Worm (Caenorhabditis elegans) whole organism, L4 larva: ENCODE measurements around the gene gur-5.

Source experiments
- F10B5.3 ChIP-seq: sonication (generic microtip); optimal IDR thresholded peaks from 2 replicates; lab custom pipeline; 2016; ENCODE audit warnings: mild to moderate bottlenecking, missing genetic modification characterization, missing compliant biosample characterization
- F26F4.8 ChIP-seq: fragments of 200-800 bp; sonication (Bioruptor generic); conservative IDR thresholded peaks from 2 replicates; pipeline ENCODE4 v1.3.6; 2022; ENCODE audit warnings: missing genetic modification characterization, missing compliant biosample characterization
- T26A8.4 ChIP-seq: fragments of 200-800 bp; sonication (Bioruptor generic); IDR thresholded peaks from 2 replicates; pipeline ENCODE4 v1.3.6; 2022; ENCODE audit warnings: missing genetic modification characterization, missing compliant biosample characterization
- Y48G9A.11 ChIP-seq: fragments of 200-800 bp; sonication (Bioruptor generic); IDR thresholded peaks from 2 replicates; pipeline ENCODE4 v1.3.6; 2022; ENCODE audit warnings: missing genetic modification reagents, missing genetic modification characterization, missing compliant biosample characterization
- Y5F2A.4 ChIP-seq: fragments of 200-800 bp; sonication (Bioruptor generic); optimal IDR thresholded peaks from 2 replicates; lab custom pipeline; 2018; ENCODE audit warnings: mild to moderate bottlenecking, missing genetic modification characterization, missing compliant biosample characterization
- aha-1 ChIP-seq: fragments of 150-350 bp; peaks from one replicate; lab custom pipeline; 2014; ENCODE audit warnings: missing biosample characterization, missing genetic modification characterization
- aly-2 ChIP-seq: sonication (generic microtip); optimal IDR thresholded peaks from 2 replicates; lab custom pipeline; 2018; ENCODE audit warnings: missing biosample characterization, missing genetic modification characterization
- ama-1 ChIP-seq: fragments of 150-350 bp; optimal IDR thresholded peaks from 2 replicates; lab custom pipeline; 2014; ENCODE audit warnings: inconsistent platforms, mixed read lengths
- arid-1 ChIP-seq: fragments of 200-800 bp; sonication (Bioruptor generic); conservative IDR thresholded peaks from 2 replicates; pipeline ENCODE4 v1.3.6; 2022; ENCODE audit warnings: missing genetic modification reagents, missing genetic modification characterization, missing compliant biosample characterization
- attf-4 ChIP-seq: sonication (generic microtip); optimal IDR thresholded peaks from 3 replicates; lab custom pipeline; 2017; ENCODE audit warnings: missing biosample characterization, missing genetic modification characterization
- ceh-20 ChIP-seq: fragments of 200-800 bp; sonication (Bioruptor generic); IDR thresholded peaks from 2 replicates; pipeline ENCODE4 v1.3.6; 2022; ENCODE audit warnings: missing genetic modification reagents, missing genetic modification characterization, missing compliant biosample characterization
- ceh-32 ChIP-seq: sonication (generic microtip); optimal IDR thresholded peaks from 2 replicates; lab custom pipeline; 2016; ENCODE audit warnings: mild to moderate bottlenecking, missing genetic modification characterization, missing compliant biosample characterization; ENCODE audit not compliant: poor library complexity
- ceh-62 ChIP-seq: sonication (generic microtip); optimal IDR thresholded peaks from 2 replicates; lab custom pipeline; 2017; ENCODE audit warnings: missing biosample characterization, missing genetic modification characterization
- ceh-82 ChIP-seq: sonication (generic microtip); optimal IDR thresholded peaks from 2 replicates; lab custom pipeline; 2017; ENCODE audit warnings: missing biosample characterization, missing genetic modification characterization
- ces-1 ChIP-seq: fragments of 150-350 bp; sonication (generic microtip); optimal IDR thresholded peaks from 4 replicates; lab custom pipeline; 2014; ENCODE audit warnings: missing biosample characterization, missing genetic modification reagents, missing genetic modification characterization
- daf-19 ChIP-seq: fragments of 200-800 bp; sonication (Bioruptor generic); conservative IDR thresholded peaks from 2 replicates; pipeline ENCODE4 v1.3.6; 2022; ENCODE audit warnings: missing genetic modification characterization, missing compliant biosample characterization
- daf-8 ChIP-seq: fragments of 200-800 bp; sonication (Bioruptor generic); IDR thresholded peaks from 2 replicates; pipeline ENCODE4 v1.3.6; 2022; ENCODE audit warnings: missing genetic modification characterization, missing compliant biosample characterization
- dmd-6 ChIP-seq: fragments of 200-800 bp; sonication (Bioruptor generic); IDR thresholded peaks from 2 replicates; pipeline ENCODE4 v1.3.6; 2022; ENCODE audit warnings: missing genetic modification reagents, missing genetic modification characterization, missing compliant biosample characterization
- dmd-8 ChIP-seq: fragments of 200-800 bp; sonication (Bioruptor generic); IDR thresholded peaks from 2 replicates; pipeline ENCODE4 v1.3.6; 2022; ENCODE audit warnings: missing genetic modification characterization, missing compliant biosample characterization
- dmd-9 ChIP-seq: fragments of 200-800 bp; sonication (Bioruptor generic); IDR thresholded peaks from 2 replicates; pipeline ENCODE4 v1.3.6; 2022; ENCODE audit warnings: missing genetic modification reagents, missing genetic modification characterization, missing compliant biosample characterization
- duxl-1 ChIP-seq: sonication (generic microtip); optimal IDR thresholded peaks from 2 replicates; lab custom pipeline; 2016; ENCODE audit warnings: mild to moderate bottlenecking, missing genetic modification characterization, moderate library complexity, missing compliant biosample characterization; ENCODE audit not compliant: poor library complexity
- dve-1 ChIP-seq: sonication (generic microtip); optimal IDR thresholded peaks from 2 replicates; lab custom pipeline; 2017; ENCODE audit warnings: antibody characterized with exemption, mild to moderate bottlenecking, missing genetic modification characterization, missing compliant biosample characterization; ENCODE audit not compliant: insufficient read depth
- egl-43 ChIP-seq: fragments of 200-800 bp; sonication (Bioruptor generic); IDR thresholded peaks from 2 replicates; pipeline ENCODE4 v1.3.6; 2022; ENCODE audit warnings: missing genetic modification reagents, missing genetic modification characterization, missing compliant biosample characterization
- fos-1 ChIP-seq: fragments of 150-350 bp; optimal IDR thresholded peaks from 2 replicates; lab custom pipeline; 2014; ENCODE audit warnings: missing biosample characterization, missing genetic modification characterization
- gei-8 ChIP-seq: fragments of 200-800 bp; sonication (Bioruptor generic); optimal IDR thresholded peaks from 2 replicates; lab custom pipeline; 2018; ENCODE audit warnings: mild to moderate bottlenecking, missing genetic modification characterization, missing compliant biosample characterization
- hmg-1.1 ChIP-seq: fragments of 200-800 bp; sonication (Bioruptor generic); IDR thresholded peaks from 2 replicates; pipeline ENCODE4 v1.3.6; 2022; ENCODE audit warnings: missing genetic modification reagents, missing genetic modification characterization, missing compliant biosample characterization
- lim-7 ChIP-seq: fragments of 200-800 bp; sonication (Bioruptor generic); IDR thresholded peaks from 2 replicates; pipeline ENCODE4 v1.3.6; 2022; ENCODE audit warnings: missing genetic modification characterization, missing compliant biosample characterization
- lin-39 ChIP-seq: fragments of 150-350 bp; optimal IDR thresholded peaks from 2 replicates; lab custom pipeline; 2014; ENCODE audit warnings: missing biosample characterization, missing genetic modification reagents, missing genetic modification characterization
- madf-9 ChIP-seq: fragments of 200-800 bp; sonication (Bioruptor generic); conservative IDR thresholded peaks from 2 replicates; pipeline ENCODE4 v1.3.6; 2022; ENCODE audit warnings: missing genetic modification reagents, missing genetic modification characterization, missing compliant biosample characterization
- mdl-1 ChIP-seq, 2 experiments: fragments of 150-350 bp in 1 of 2; sonication (generic microtip) in 1 of 2; optimal IDR thresholded peaks; 2 replicates each; lab custom pipeline; 2014 to 2017; ENCODE audit warnings: missing biosample characterization in 2 of 2, missing genetic modification characterization in 2 of 2
- mes-2 ChIP-seq: sonication (generic microtip); optimal IDR thresholded peaks from 2 replicates; lab custom pipeline; 2016; ENCODE audit warnings: missing genotype, mild to moderate bottlenecking, missing genetic modification characterization, missing compliant biosample characterization; ENCODE audit not compliant: poor library complexity, severe bottlenecking
- mxl-2 ChIP-seq: fragments of 200-800 bp; sonication (Bioruptor generic); conservative IDR thresholded peaks from 2 replicates; pipeline ENCODE4 v1.3.6; 2022; ENCODE audit warnings: missing genetic modification reagents, missing genetic modification characterization, missing compliant biosample characterization
- mxl-3 ChIP-seq: fragments of 200-800 bp; sonication (Bioruptor generic); optimal IDR thresholded peaks from 2 replicates; lab custom pipeline; 2018; ENCODE audit warnings: mild to moderate bottlenecking, missing genetic modification characterization, missing compliant biosample characterization
- nhr-111 ChIP-seq: fragments of 200-800 bp; sonication (Bioruptor generic); optimal IDR thresholded peaks from 2 replicates; lab custom pipeline; 2018; ENCODE audit warnings: mild to moderate bottlenecking, missing genetic modification characterization, missing compliant biosample characterization
- nhr-237 ChIP-seq: sonication (generic microtip); optimal IDR thresholded peaks from 2 replicates; lab custom pipeline; 2017; ENCODE audit warnings: missing biosample characterization, missing genetic modification characterization
- nhr-28 ChIP-seq: fragments of 150-350 bp; optimal IDR thresholded peaks from 2 replicates; lab custom pipeline; 2014; ENCODE audit warnings: missing biosample characterization, missing genetic modification characterization
- nhr-42 ChIP-seq: fragments of 200-800 bp; sonication (Bioruptor generic); IDR thresholded peaks from 2 replicates; pipeline ENCODE4 v1.3.6; 2022; ENCODE audit warnings: missing genetic modification characterization, missing compliant biosample characterization
- nhr-48 ChIP-seq: sonication (generic microtip); optimal IDR thresholded peaks from 2 replicates; lab custom pipeline; 2016; ENCODE audit warnings: mild to moderate bottlenecking, missing genetic modification characterization, missing compliant biosample characterization
- nhr-6 ChIP-seq: fragments of 150-350 bp; optimal IDR thresholded peaks from 2 replicates; lab custom pipeline; 2014; ENCODE audit warnings: missing biosample characterization, missing genetic modification characterization
- nhr-76 ChIP-seq: fragments of 150-350 bp; optimal IDR thresholded peaks from 2 replicates; lab custom pipeline; 2014; ENCODE audit warnings: missing biosample characterization, missing genetic modification characterization
- nhr-77 ChIP-seq: fragments of 150-350 bp; optimal IDR thresholded peaks from 2 replicates; lab custom pipeline; 2014; ENCODE audit warnings: missing biosample characterization, missing genetic modification characterization
- pha-4 ChIP-seq, 2 experiments: fragments of 150-350 bp in 1 of 2; fragments of 200-800 bp in 1 of 2; sonication (Bioruptor generic) in 1 of 2; IDR thresholded peaks in 1 of 2; optimal IDR thresholded peaks in 1 of 2; 2 replicates each; pipeline versions ENCODE4 v1.3.6 to Lab custom; 2014 to 2022; ENCODE audit warnings: missing genetic modification characterization in 2 of 2, missing genetic modification reagents in 2 of 2, missing biosample characterization in 1 of 2, missing compliant biosample characterization in 1 of 2
- sdz-12 ChIP-seq: fragments of 200-800 bp; sonication (Bioruptor generic); optimal IDR thresholded peaks from 2 replicates; lab custom pipeline; 2018; ENCODE audit warnings: mild to moderate bottlenecking, missing genetic modification characterization, missing compliant biosample characterization
- set-16 ChIP-seq: fragments of 200-800 bp; sonication (Bioruptor generic); IDR thresholded peaks from 2 replicates; pipeline ENCODE4 v1.3.6; 2022; ENCODE audit warnings: missing genetic modification reagents, missing genetic modification characterization, missing compliant biosample characterization
- spr-1 ChIP-seq: sonication (generic microtip); optimal IDR thresholded peaks from 2 replicates; lab custom pipeline; 2016; ENCODE audit warnings: mild to moderate bottlenecking, missing genetic modification characterization, missing compliant biosample characterization
- spr-3 ChIP-seq: fragments of 200-800 bp; sonication (Bioruptor generic); optimal IDR thresholded peaks from 2 replicates; lab custom pipeline; 2018; ENCODE audit warnings: mild to moderate bottlenecking, missing genetic modification characterization, missing compliant biosample characterization
- tag-97 ChIP-seq: fragments of 200-800 bp; sonication (Bioruptor generic); IDR thresholded peaks from 2 replicates; pipeline ENCODE4 v1.3.6; 2022; ENCODE audit warnings: missing genetic modification characterization, missing compliant biosample characterization
- unc-39 ChIP-seq: sonication (generic microtip); optimal IDR thresholded peaks from 2 replicates; lab custom pipeline; 2017; ENCODE audit warnings: missing biosample characterization, missing genetic modification characterization
- zfp-2 ChIP-seq: sonication (generic microtip); optimal IDR thresholded peaks from 2 replicates; lab custom pipeline; 2016; ENCODE audit warnings: mild to moderate bottlenecking, missing genetic modification characterization, missing compliant biosample characterization
- zip-2 ChIP-seq: fragments of 150-350 bp; optimal IDR thresholded peaks from 2 replicates; lab custom pipeline; 2014; ENCODE audit warnings: missing biosample characterization, missing genetic modification characterization
- ztf-11 ChIP-seq: fragments of 150-350 bp; optimal IDR thresholded peaks from 2 replicates; lab custom pipeline; 2014; ENCODE audit warnings: missing biosample characterization, missing genetic modification characterization

The gur-5 gene

DNA sequence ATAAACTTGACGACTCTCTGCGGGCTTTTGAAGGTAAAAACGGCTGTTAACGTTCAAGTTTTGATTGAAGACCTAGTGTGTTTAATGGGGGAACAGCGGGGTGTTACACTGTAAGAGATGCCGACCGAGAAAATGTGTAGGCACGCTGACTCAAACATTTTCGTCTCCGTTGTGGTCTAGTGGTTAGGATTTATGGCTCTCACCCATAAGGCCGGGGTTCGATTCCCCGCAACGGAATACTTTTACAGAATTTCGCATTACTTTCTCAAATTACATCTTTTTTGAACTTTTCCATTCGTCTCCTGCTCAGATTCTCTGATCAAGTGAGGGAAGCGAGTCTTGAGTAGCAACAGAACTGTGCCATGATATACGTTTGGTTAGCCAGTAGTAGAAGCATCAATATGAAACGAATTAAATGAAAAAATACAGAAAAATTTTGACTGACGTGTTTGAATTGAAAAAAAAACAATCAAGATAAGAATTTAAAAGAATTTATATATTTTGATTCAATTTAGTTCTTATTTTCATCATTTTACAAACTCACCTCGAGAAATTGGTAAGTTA, 8.2 kb downstream of the gur-5 start, which contains the start of gene ZK622.1 (continued):
- TF ChIP-seq unc-39 (tag; lab: Kevin White, UChicago) (no peak), mes-2 (peak; percentile 71), nhr-48 (tag; lab: Kevin White, UChicago) (peak; percentile 13), egl-43 (GFP tag; lab: Robert Waterston, UW) (peak; percentile 91), ceh-32 (tag; lab: Kevin White, UChicago) (no peak), spr-3 (no peak), Y48G9A.11 (peak; percentile 70; the same call in 1 of the 2 replicates), ztf-11 (tag; lab: Kevin White, UChicago) (no peak), ces-1 (GFP tag; lab: Kevin White, UChicago) (no peak), madf-9 (GFP tag; lab: Robert Waterston, UW) (no peak), zfp-2 (no peak), F10B5.3 (tag; lab: Kevin White, UChicago) (no peak), aly-2 (tag; lab: Kevin White, UChicago) (no peak), ama-1 (lab: Kevin White, UChicago) (no peak), lim-7 (peak; percentile 95), dmd-6 (GFP tag; lab: Robert Waterston, UW) (peak; percentile 44), mdl-1 (tag; optimal IDR thresholded peaks at IDR 0.05; lab: Kevin White, UChicago) (no peak), mxl-2 (GFP tag; lab: Robert Waterston, UW) (no peak), duxl-1 (tag; lab: Kevin White, UChicago) (no peak), daf-8 (no peak), arid-1 (GFP tag; lab: Robert Waterston, UW) (0 out of 2 replicates have a peak, but pooled peaks have one; percentile 21), ceh-62 (tag; lab: Kevin White, UChicago) (no peak), nhr-237 (tag; lab: Kevin White, UChicago) (no peak), F26F4.8 (GFP tag; lab: Robert Waterston, UW) (peak; percentile 87; the same call in 1 of the 2 replicates), fos-1 (tag; lab: Kevin White, UChicago) (no peak), nhr-6 (tag; lab: Kevin White, UChicago) (peak; percentile 39), attf-4 (no peak), hmg-1.1 (GFP tag; lab: Robert Waterston, UW) (peak; percentile 78), ceh-20 (GFP tag; lab: Robert Waterston, UW) (peak; percentile 74), nhr-111 (GFP tag; lab: Kevin White, UChicago) (peak; percentile 55), ceh-82 (no peak), pha-4 (GFP tag; IDR thresholded peaks at IDR 0.05; lab: Robert Waterston, UW) (peak; percentile 66), pha-4 (tag; optimal IDR thresholded peaks at IDR 0.05; lab: Kevin White, UChicago) (no peak), lin-39 (tag; lab: Kevin White, UChicago) (no peak), mxl-3 (peak; percentile 19), aha-1 (tag; lab: Kevin White, UChicago) (no peak), gei-8 (GFP tag; lab: Kevin White, UChicago) (peak; percentile 49), Y5F2A.4 (no peak), spr-1 (peak; percentile 23), nhr-77 (tag; lab: Kevin White, UChicago) (no peak), T26A8.4 (GFP tag; lab: Robert Waterston, UW) (peak; percentile 65; the same call in 1 of the 2 replicates), dmd-8 (GFP tag; lab: Robert Waterston, UW) (peak; percentile 91; the same call in 1 of the 2 replicates), zip-2 (no peak), dve-1 (tag; lab: Kevin White, UChicago) (peak; percentile 52), dmd-9 (peak; percentile 63; the same call in 1 of the 2 replicates), set-16 (GFP tag; lab: Robert Waterston, UW) (no peak), nhr-76 (tag; lab: Kevin White, UChicago) (no peak), nhr-42 (GFP tag; lab: Robert Waterston, UW) (0 out of 2 replicates have a peak, but pooled peaks have one; percentile 54), sdz-12 (no peak), tag-97 (GFP tag; lab: Robert Waterston, UW) (no peak), daf-19 (GFP tag; lab: Robert Waterston, UW) (peak; percentile 64), nhr-28 (tag; lab: Kevin White, UChicago) (no peak)
